Fruit fly (Drosophila melanogaster): ENCODE results near the gene CG13295.
A peak's percentile ranks its signal among the peaks of the same experiment; 100 is the strongest.

The CG13295 gene

DNA sequence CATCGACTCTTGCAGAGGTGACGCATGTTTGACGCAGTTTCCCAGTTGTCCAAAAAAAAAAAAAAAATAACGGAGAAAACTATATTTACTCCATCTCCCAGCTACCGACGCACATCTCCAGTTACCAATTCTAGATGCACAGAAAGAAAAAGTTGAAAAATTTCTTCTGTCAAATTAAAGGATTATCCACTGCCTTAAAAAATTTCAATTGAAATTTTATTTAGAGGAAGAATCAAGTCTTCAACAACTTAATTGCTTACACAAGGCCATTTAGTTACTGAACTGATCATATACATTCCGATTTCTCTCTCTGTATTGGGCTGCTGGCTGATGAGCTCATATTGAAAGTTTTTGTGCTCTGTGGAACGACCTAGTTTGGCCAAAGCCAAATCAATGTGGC lies 10.9 kb upstream of the CG13295 start (continued):
- TF ChIP-seq CG7786 (GFP tag; optimal IDR thresholded peaks at IDR 0.05) (peak; percentile 14), ATbp (GFP tag; optimal IDR thresholded peaks at IDR 0.05) (peak; percentile 27), sna (GFP tag; IDR thresholded peaks at IDR 0.05; ENCODE audit: partially characterized antibody) (no peak), crc (GFP tag; optimal IDR thresholded peaks at IDR 0.05) (no peak), ind (GFP tag; optimal IDR thresholded peaks at IDR 0.05) (no peak), CG4404 (GFP tag; IDR thresholded peaks at IDR 0.05) (no peak), onecut (GFP tag; IDR thresholded peaks at IDR 0.05) (no peak), bcd (GFP tag; optimal IDR thresholded peaks at IDR 0.05) (no peak), CG3281 (GFP tag; optimal IDR thresholded peaks at IDR 0.05) (no peak), CG12659 (GFP tag; optimal IDR thresholded peaks at IDR 0.05) (peak; percentile 9), CG3847 (GFP tag; IDR thresholded peaks at IDR 0.05) (peak; percentile 58), caup (GFP tag; optimal IDR thresholded peaks at IDR 0.05; ENCODE audit: severe bottlenecking) (no peak), sens-2 (GFP tag; IDR thresholded peaks at IDR 0.05) (no peak), CG4820 (GFP tag; optimal IDR thresholded peaks at IDR 0.05) (no peak), CG11093 (GFP tag; IDR thresholded peaks at IDR 0.05) (no peak), Sox100B (GFP tag; optimal IDR thresholded peaks at IDR 0.05) (no peak), CG8765 (GFP tag; IDR thresholded peaks at IDR 0.05) (no peak), cg (GFP tag; optimal IDR thresholded peaks at IDR 0.05) (no peak), sc (optimal IDR thresholded peaks at IDR 0.05) (no peak), sc (GFP tag; optimal IDR thresholded peaks at IDR 0.05) (no peak), luna (GFP tag; optimal IDR thresholded peaks at IDR 0.05) (no peak), yki (optimal IDR thresholded peaks at IDR 0.05) (no peak), sima (GFP tag; optimal IDR thresholded peaks at IDR 0.05) (no peak), lab (GFP tag; optimal IDR thresholded peaks at IDR 0.05) (no peak), Dip2 (GFP tag; IDR thresholded peaks at IDR 0.05) (no peak), bbx (GFP tag; IDR thresholded peaks at IDR 0.05; ENCODE audit: partially characterized antibody) (no peak), stc (GFP tag; IDR thresholded peaks at IDR 0.05) (no peak), CG11504 (tag; optimal IDR thresholded peaks at IDR 0.05) (peak; percentile 13), seq (GFP tag; IDR thresholded peaks at IDR 0.05) (no peak), CG1603 (tag; optimal IDR thresholded peaks at IDR 0.05) (peak; percentile 46), da (GFP tag; optimal IDR thresholded peaks at IDR 0.05) (no peak), otp (GFP tag; IDR thresholded peaks at IDR 0.05) (no peak), CG11247 (GFP tag; IDR thresholded peaks at IDR 0.05) (no peak), gfzf (GFP tag; optimal IDR thresholded peaks at IDR 0.05) (no peak), dati (GFP tag; IDR thresholded peaks at IDR 0.05) (no peak), shn (GFP tag; optimal IDR thresholded peaks at IDR 0.05) (no peak), sug (tag; optimal IDR thresholded peaks at IDR 0.05) (no peak), cato (GFP tag; optimal IDR thresholded peaks at IDR 0.05; ENCODE audit: borderline replicate concordance) (no peak), lbe (GFP tag; optimal IDR thresholded peaks at IDR 0.05) (no peak), sd (tag; optimal IDR thresholded peaks at IDR 0.05) (no peak), CG10543 (GFP tag; optimal IDR thresholded peaks at IDR 0.05) (no peak), CG8944 (GFP tag; optimal IDR thresholded peaks at IDR 0.05) (no peak), CG13123 (GFP tag; optimal IDR thresholded peaks at IDR 0.05) (no peak), CG7963 (GFP tag; IDR thresholded peaks at IDR 0.05; ENCODE audit: partially characterized antibody) (no peak), CG5953 (GFP tag; IDR thresholded peaks at IDR 0.05) (no peak), lilli (GFP tag; optimal IDR thresholded peaks at IDR 0.05) (peak; percentile 40), Gsc (GFP tag; IDR thresholded peaks at IDR 0.05) (no peak), Dref (GFP tag; IDR thresholded peaks at IDR 0.05) (no peak), schlank (tag; optimal IDR thresholded peaks at IDR 0.05) (no peak), Sox102F (GFP tag; optimal IDR thresholded peaks at IDR 0.05) (peak; percentile 49), CG14667 (GFP tag; IDR thresholded peaks at IDR 0.05) (no peak), CG15514 (GFP tag; optimal IDR thresholded peaks at IDR 0.05) (no peak), CG10209 (GFP tag; optimal IDR thresholded peaks at IDR 0.05) (peak; percentile 6)
